Fruit fly (Drosophila melanogaster): ENCODE data around the gene CG17919.

Gene CG17919

dm6 chr3R:6368550-6369238 is 24.9 kb downstream of the CG17919 start, which contains the start of gene CG10286 (continued):
- TF ChIP-seq CG10462 (GFP tag; optimal IDR thresholded peaks at IDR 0.05) (peak; percentile 13), CG7556 (GFP tag; optimal IDR thresholded peaks at IDR 0.05) (peak; percentile 64), Ravus (GFP tag; IDR thresholded peaks at IDR 0.05) (no peak), CG2129 (GFP tag; IDR thresholded peaks at IDR 0.05; ENCODE audit: partially characterized antibody) (0 out of 2 replicates have a peak, but pooled peaks have one; percentile 16), cg (GFP tag; optimal IDR thresholded peaks at IDR 0.05) (no peak), Xrp1 (GFP tag; IDR thresholded peaks at IDR 0.05) (peak; percentile 43), Dp (GFP tag; optimal IDR thresholded peaks at IDR 0.05) (peak; percentile 22), Ssrp (tag; optimal IDR thresholded peaks at IDR 0.05) (peak; percentile 31), CG32772 (GFP tag; IDR thresholded peaks at IDR 0.05) (no peak), CG9727 (GFP tag; optimal IDR thresholded peaks at IDR 0.05) (peak; percentile 48)

dm6 chr3R:6373512-6374306 is 29.9 kb downstream of the CG17919 start:
- no peak for TF ChIP-seq yki (optimal IDR thresholded peaks at IDR 0.05)
- TF ChIP-seq Hr51 (GFP tag; optimal IDR thresholded peaks at IDR 0.05) = peak in 1 of 2 experiments; percentile 25
- TF ChIP-seq Fer3 (tag; optimal IDR thresholded peaks at IDR 0.05) = peak; percentile 65
- TF ChIP-seq CG31441 (GFP tag; IDR thresholded peaks at IDR 0.05) = peak; percentile 27; the same call in 1 of the 2 replicates
- TF ChIP-seq z (GFP tag; IDR thresholded peaks at IDR 0.05) = no peak
- peak; percentile 71 for TF ChIP-seq CG12659 (GFP tag; optimal IDR thresholded peaks at IDR 0.05)
- no peak for TF ChIP-seq luna (GFP tag; optimal IDR thresholded peaks at IDR 0.05)
- no peak for TF ChIP-seq CG9215 (GFP tag; IDR thresholded peaks at IDR 0.05)
- peak; percentile 75 for TF ChIP-seq Vsx1 (GFP tag; optimal IDR thresholded peaks at IDR 0.05)
- peak; percentile 67 for TF ChIP-seq CG15011 (GFP tag; optimal IDR thresholded peaks at IDR 0.05)
- TF ChIP-seq E2f1 (GFP tag; IDR thresholded peaks at IDR 0.05) = peak; percentile 33; the same call in 1 of the 2 replicates
- 0 out of 2 replicates have a peak, but pooled peaks have one; percentile 22 for TF ChIP-seq CG6689 (GFP tag; IDR thresholded peaks at IDR 0.05)
- no peak for TF ChIP-seq GATAe (GFP tag; conservative IDR thresholded peaks at IDR 0.05)
- peak in 1 of 2 experiments; percentile 27 for TF ChIP-seq Pdp1 (GFP tag; optimal IDR thresholded peaks at IDR 0.05)
- no peak for TF ChIP-seq ken (GFP tag; IDR thresholded peaks at IDR 0.05)
- peak; percentile 22 for TF ChIP-seq CG5245 (GFP tag; optimal IDR thresholded peaks at IDR 0.05)
- no peak for TF ChIP-seq CG12942 (GFP tag; optimal IDR thresholded peaks at IDR 0.05)
- TF ChIP-seq CG16863 (GFP tag; optimal IDR thresholded peaks at IDR 0.05) = peak; percentile 18
- TF ChIP-seq CG6272 (GFP tag; IDR thresholded peaks at IDR 0.05) = no peak
- peak; percentile 52 for TF ChIP-seq mirr (GFP tag; optimal IDR thresholded peaks at IDR 0.05)
- TF ChIP-seq ind (GFP tag; optimal IDR thresholded peaks at IDR 0.05) = no peak
- peak; percentile 48 for TF ChIP-seq CG6813 (GFP tag; optimal IDR thresholded peaks at IDR 0.05)
- peak; percentile 3 for TF ChIP-seq CG8281 (tag; optimal IDR thresholded peaks at IDR 0.05)
- TF ChIP-seq CG33557 (GFP tag; optimal IDR thresholded peaks at IDR 0.05) = no peak
- TF ChIP-seq Deaf1 (tag; optimal IDR thresholded peaks at IDR 0.05) = no peak
- no peak for TF ChIP-seq Lpt (GFP tag; optimal IDR thresholded peaks at IDR 0.05)
- peak; percentile 73 for TF ChIP-seq CG12299 (tag; optimal IDR thresholded peaks at IDR 0.05)
- TF ChIP-seq ara (GFP tag; IDR thresholded peaks at IDR 0.05) = 0 out of 2 replicates have a peak, but pooled peaks have one; percentile 26
- TF ChIP-seq CG11093 (GFP tag; IDR thresholded peaks at IDR 0.05) = no peak
- TF ChIP-seq Rx (GFP tag; IDR thresholded peaks at IDR 0.05) = no peak
- no peak; the same call in 2 of the 3 replicates for TF ChIP-seq otp (GFP tag; IDR thresholded peaks at IDR 0.05)
- no peak for TF ChIP-seq crc (GFP tag; optimal IDR thresholded peaks at IDR 0.05)
- TF ChIP-seq nerfin-1 (tag; optimal IDR thresholded peaks at IDR 0.05) = peak; percentile 16
- no peak for TF ChIP-seq CG6254 (GFP tag; optimal IDR thresholded peaks at IDR 0.05)
- peak; percentile 35 for TF ChIP-seq CG13775 (GFP tag; optimal IDR thresholded peaks at IDR 0.05)
- peak; percentile 43; the same call in 1 of the 3 replicates for TF ChIP-seq CG34422 (GFP tag; IDR thresholded peaks at IDR 0.05)
- peak; percentile 77 for TF ChIP-seq row (GFP tag; IDR thresholded peaks at IDR 0.05)

All from whole organism, embryonic.